Worm (Caenorhabditis elegans) whole organism, midembryonic: ENCODE results near the gene wnk-1.

ENCODE experiments used
- T22C8.4 ChIP-seq: fragments of 200-800 bp; sonication (Bioruptor generic); IDR thresholded peaks from 2 replicates; pipeline ENCODE4 v1.3.6; 2022; ENCODE audit warnings: missing genetic modification characterization, missing compliant biosample characterization
- cog-1 ChIP-seq: sonication (generic microtip); optimal IDR thresholded peaks from 2 replicates; lab custom pipeline; 2016; ENCODE audit warnings: missing genetic modification characterization, missing compliant biosample characterization
- flt-1 ChIP-seq: fragments of 200-800 bp; sonication (Bioruptor generic); IDR thresholded peaks from 2 replicates; pipeline ENCODE4 v1.3.6; 2022; ENCODE audit warnings: missing genetic modification characterization, missing compliant biosample characterization
- klf-2 ChIP-seq: fragments of 200-800 bp; sonication (Bioruptor generic); conservative IDR thresholded peaks from 2 replicates; pipeline ENCODE4 v1.3.6; 2022; ENCODE audit warnings: missing genetic modification reagents, missing genetic modification characterization, missing compliant biosample characterization
- tab-1 ChIP-seq: fragments of 200-800 bp; sonication (Bioruptor generic); IDR thresholded peaks from 2 replicates; pipeline ENCODE4 v1.3.6; 2022; ENCODE audit warnings: missing genetic modification characterization, missing compliant biosample characterization

ce11 chrIV:9224825-9225224 is 24.9 kb downstream of the wnk-1 start, which contains the start of gene C46C2.3:
- TF ChIP-seq klf-2 (GFP tag; lab: Robert Waterston, UW) (no peak), T22C8.4 (no peak), cog-1 (tag; lab: Kevin White, UChicago) (no peak), flt-1 (GFP tag; lab: Robert Waterston, UW) (no peak), tab-1 (GFP tag; lab: Robert Waterston, UW) (no peak)
